Fruit fly (Drosophila melanogaster): ENCODE results near the gene CG7800.

CG7800 gene

dm6 chr3R:8171489-8172161 lies 46.1 kb upstream of the CG7800 start (continued):
- TF ChIP-seq Pdp1 (GFP tag; optimal IDR thresholded peaks at IDR 0.05) = peak in 1 of 2 experiments; percentile 38
- 0 out of 3 replicates have a peak, but pooled peaks have one; percentile 23 for TF ChIP-seq croc (GFP tag; conservative IDR thresholded peaks at IDR 0.05)
- TF ChIP-seq Side (GFP tag; optimal IDR thresholded peaks at IDR 0.05) = peak; percentile 18
- peak; percentile 26 for TF ChIP-seq D19A (tag; optimal IDR thresholded peaks at IDR 0.05)
- peak; percentile 40 for TF ChIP-seq CG15269 (tag; optimal IDR thresholded peaks at IDR 0.05)
- TF ChIP-seq Sox102F (GFP tag; optimal IDR thresholded peaks at IDR 0.05) = peak; percentile 72
- TF ChIP-seq CG2678 (tag; optimal IDR thresholded peaks at IDR 0.05) = peak; percentile 54
- TF ChIP-seq CG18262 (tag; optimal IDR thresholded peaks at IDR 0.05) = peak; percentile 61
- peak; percentile 30 for TF ChIP-seq CoRest (tag; optimal IDR thresholded peaks at IDR 0.05)
- peak; percentile 15 for TF ChIP-seq CG3163 (GFP tag; optimal IDR thresholded peaks at IDR 0.05)
- peak; percentile 31 for TF ChIP-seq CG8924 (tag; optimal IDR thresholded peaks at IDR 0.05)
- no peak for TF ChIP-seq Poxn (GFP tag; IDR thresholded peaks at IDR 0.05)
- TF ChIP-seq unpg (GFP tag; optimal IDR thresholded peaks at IDR 0.05) = peak; percentile 61
- TF ChIP-seq B-H1 (GFP tag; IDR thresholded peaks at IDR 0.05) = peak; percentile 30; the same call in 2 of the 3 replicates
- TF ChIP-seq CG14441 (GFP tag; IDR thresholded peaks at IDR 0.05) = peak; percentile 41; the same call in 1 of the 2 replicates
- no peak for TF ChIP-seq CG30431 (GFP tag; optimal IDR thresholded peaks at IDR 0.05)
- TF ChIP-seq Mad (GFP tag; optimal IDR thresholded peaks at IDR 0.05) = peak; percentile 8
- peak in 1 of 2 experiments; percentile 62 for TF ChIP-seq Hr51 (GFP tag; optimal IDR thresholded peaks at IDR 0.05)
- peak; percentile 33 for TF ChIP-seq Sox100B (GFP tag; optimal IDR thresholded peaks at IDR 0.05)
- peak; percentile 51 for TF ChIP-seq ab (GFP tag; optimal IDR thresholded peaks at IDR 0.05)
- TF ChIP-seq nerfin-2 (GFP tag; IDR thresholded peaks at IDR 0.05; ENCODE audit: partially characterized antibody) = no peak
- TF ChIP-seq jing (GFP tag; optimal IDR thresholded peaks at IDR 0.05) = peak; percentile 34
- TF ChIP-seq seq (GFP tag; IDR thresholded peaks at IDR 0.05) = peak; percentile 50
- 0 out of 2 replicates have a peak, but pooled peaks have one; percentile 27 for TF ChIP-seq CG32767 (GFP tag; IDR thresholded peaks at IDR 0.05)
- TF ChIP-seq CG6254 (GFP tag; optimal IDR thresholded peaks at IDR 0.05) = peak; percentile 39
- peak; percentile 24 for TF ChIP-seq ind (GFP tag; optimal IDR thresholded peaks at IDR 0.05)
- peak; percentile 57 for TF ChIP-seq fd96Cb (tag; optimal IDR thresholded peaks at IDR 0.05)
- TF ChIP-seq tx (GFP tag; optimal IDR thresholded peaks at IDR 0.05) = no peak
- no peak for TF ChIP-seq caup (GFP tag; optimal IDR thresholded peaks at IDR 0.05; ENCODE audit: severe bottlenecking)
- TF ChIP-seq jumu (GFP tag; optimal IDR thresholded peaks at IDR 0.05) = peak; percentile 50
- TF ChIP-seq CG16779 (GFP tag; IDR thresholded peaks at IDR 0.05) = no peak
- no peak for TF ChIP-seq Mrtf (GFP tag; IDR thresholded peaks at IDR 0.05)
- TF ChIP-seq D19B (GFP tag; optimal IDR thresholded peaks at IDR 0.05) = no peak
- TF ChIP-seq odd (GFP tag; optimal IDR thresholded peaks at IDR 0.05) = peak; percentile 23
- TF ChIP-seq CG9876 (GFP tag; optimal IDR thresholded peaks at IDR 0.05) = no peak
- peak; percentile 39 for TF ChIP-seq CG10267 (tag; optimal IDR thresholded peaks at IDR 0.05)
- no peak for TF ChIP-seq Usf (GFP tag; optimal IDR thresholded peaks at IDR 0.05)
- TF ChIP-seq lilli (GFP tag; optimal IDR thresholded peaks at IDR 0.05) = peak; percentile 43
- TF ChIP-seq CG10959 (GFP tag; IDR thresholded peaks at IDR 0.05) = peak; percentile 49
- TF ChIP-seq sens-2 (GFP tag; IDR thresholded peaks at IDR 0.05) = 0 out of 2 replicates have a peak, but pooled peaks have one; percentile 13
- peak; percentile 47 for TF ChIP-seq tin (GFP tag; optimal IDR thresholded peaks at IDR 0.05)
- no peak for TF ChIP-seq CG12299 (tag; optimal IDR thresholded peaks at IDR 0.05)
- peak; percentile 6 for TF ChIP-seq chn (GFP tag; optimal IDR thresholded peaks at IDR 0.05)
- peak; percentile 49 for TF ChIP-seq pnt (GFP tag; optimal IDR thresholded peaks at IDR 0.05)
- no peak for TF ChIP-seq C15 (GFP tag; IDR thresholded peaks at IDR 0.05)
- TF ChIP-seq CG17829 (tag; optimal IDR thresholded peaks at IDR 0.05) = peak; percentile 37
- peak; percentile 56 for TF ChIP-seq ttk (GFP tag; IDR thresholded peaks at IDR 0.05)
- peak; percentile 60; the same call in 1 of the 2 replicates for TF ChIP-seq Xrp1 (GFP tag; IDR thresholded peaks at IDR 0.05)
- TF ChIP-seq CG18764 (GFP tag; optimal IDR thresholded peaks at IDR 0.05) = no peak

Data from whole organism, embryonic.